Worm (Caenorhabditis elegans) whole organism, L4/young adult: ENCODE results near the gene T21C9.9.

Source experiments
- W03F9.2 ChIP-seq: fragments of 150-350 bp; optimal IDR thresholded peaks from 2 replicates; lab custom pipeline; 2014; ENCODE audit warnings: missing biosample characterization, missing genetic modification characterization
- dao-5 ChIP-seq: sonication (generic microtip); optimal IDR thresholded peaks from 2 replicates; lab custom pipeline; 2016; ENCODE audit warnings: missing genotype, missing genetic modification characterization, moderate library complexity, missing compliant biosample characterization
- him-1 ChIP-seq: sonication (generic microtip); optimal IDR thresholded peaks from 2 replicates; lab custom pipeline; 2016; ENCODE audit warnings: missing genotype, missing genetic modification reagents, missing genetic modification characterization, missing compliant biosample characterization

The T21C9.9 gene

DNA sequence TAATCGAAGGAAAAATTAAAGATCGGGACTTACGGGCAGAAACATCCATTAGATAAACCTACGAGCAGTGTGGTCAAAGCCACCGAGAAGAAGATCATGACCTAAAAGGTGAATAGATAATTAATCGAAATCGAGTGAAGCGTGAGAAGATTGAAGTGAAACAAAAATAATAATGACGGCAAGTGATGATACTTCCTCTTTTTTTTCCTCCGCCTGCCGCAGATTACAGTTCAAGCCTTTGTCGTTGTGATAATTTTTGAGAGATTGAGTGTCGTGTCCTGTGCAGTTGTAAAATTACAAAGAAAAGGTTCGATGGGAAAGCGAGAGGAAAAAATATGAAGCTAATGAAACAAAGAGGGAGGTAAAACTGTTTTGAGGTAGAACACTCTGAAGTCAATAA, at the start of gene T21C9.9:
Gene T21C9.9 (minus strand): TSS at position 101 of the 400 bp plus-strand sequence.
- TF ChIP-seq dao-5 (tag; lab: Kevin White, UChicago) (no peak), W03F9.2 (tag; lab: Kevin White, UChicago) (no peak), him-1 (tag; lab: Kevin White, UChicago) (no peak)

DNA sequence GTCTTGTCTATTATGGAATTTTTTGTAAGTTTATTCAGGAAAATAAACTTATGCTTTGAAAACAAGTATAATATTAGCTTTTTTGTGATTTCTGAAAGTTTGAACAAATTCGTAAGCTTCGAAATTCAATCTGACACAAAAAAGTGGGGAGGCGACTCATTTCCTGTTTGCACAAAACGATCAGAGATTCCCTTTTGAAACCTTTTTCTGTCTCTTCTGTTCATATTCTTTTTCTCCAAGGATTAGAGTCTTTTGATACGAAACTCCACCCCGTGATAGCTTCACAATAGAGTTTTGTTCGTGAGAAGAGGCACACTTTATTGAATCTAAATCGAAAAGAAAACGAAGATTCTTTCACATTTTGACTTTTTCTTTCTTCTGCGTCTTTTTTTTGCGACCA, 48.6 kb upstream of the T21C9.9 start:
- TF ChIP-seq W03F9.2 (tag; lab: Kevin White, UChicago) = no peak
- TF ChIP-seq dao-5 (tag; lab: Kevin White, UChicago) = no peak
- no peak for TF ChIP-seq him-1 (tag; lab: Kevin White, UChicago)

DNA sequence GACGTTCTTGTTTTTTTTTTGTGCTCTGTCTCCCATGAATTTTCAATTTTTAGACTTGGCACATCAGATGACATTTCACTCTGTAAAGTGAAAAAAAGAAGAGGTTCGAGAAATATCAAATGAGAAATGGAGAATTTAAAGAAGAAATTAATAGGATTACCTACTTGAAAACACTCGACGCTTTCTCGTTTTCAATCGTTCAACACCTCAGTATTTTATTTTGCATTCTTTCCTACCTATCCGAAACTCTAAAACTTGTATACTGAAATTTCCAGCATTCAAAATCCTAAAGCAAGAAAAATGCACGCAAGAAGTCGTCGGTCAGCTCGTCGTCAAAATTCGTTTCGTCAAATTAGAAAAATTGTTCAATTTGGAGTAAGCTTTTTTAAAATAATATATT, 43.3 kb upstream of the T21C9.9 start, which contains the start of gene kvs-2:
Gene kvs-2 (plus strand): TSS at position 301 of the 400 bp plus-strand sequence.
- TF ChIP-seq W03F9.2 (tag; lab: Kevin White, UChicago) (no peak), him-1 (tag; lab: Kevin White, UChicago) (no peak), dao-5 (tag; lab: Kevin White, UChicago) (no peak)

DNA sequence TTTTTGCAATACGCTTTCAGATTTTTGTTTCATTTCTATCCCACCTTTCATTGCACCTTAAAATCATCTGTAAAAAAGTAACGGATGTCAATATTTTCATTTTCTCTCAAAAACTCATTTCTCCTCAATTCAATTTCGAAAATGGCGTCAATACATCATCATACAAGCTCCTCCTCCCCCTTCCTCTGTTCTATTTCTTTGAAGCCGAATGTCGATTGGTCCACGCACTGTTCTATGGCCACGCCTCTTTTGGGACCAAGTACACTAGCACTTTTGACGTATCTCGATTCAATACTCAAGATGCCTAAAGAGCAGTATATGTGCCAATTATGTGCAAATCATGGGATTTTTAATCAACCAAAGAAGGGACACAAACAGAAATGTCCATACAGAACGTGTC, 40.4 kb upstream of the T21C9.9 start, which contains the start of gene mab-23:
Gene mab-23 (plus strand): TSS at position 301 of the 400 bp plus-strand sequence.
- TF ChIP-seq W03F9.2 (tag; lab: Kevin White, UChicago) (no peak), him-1 (tag; lab: Kevin White, UChicago) (no peak), dao-5 (tag; lab: Kevin White, UChicago) (no peak)

DNA sequence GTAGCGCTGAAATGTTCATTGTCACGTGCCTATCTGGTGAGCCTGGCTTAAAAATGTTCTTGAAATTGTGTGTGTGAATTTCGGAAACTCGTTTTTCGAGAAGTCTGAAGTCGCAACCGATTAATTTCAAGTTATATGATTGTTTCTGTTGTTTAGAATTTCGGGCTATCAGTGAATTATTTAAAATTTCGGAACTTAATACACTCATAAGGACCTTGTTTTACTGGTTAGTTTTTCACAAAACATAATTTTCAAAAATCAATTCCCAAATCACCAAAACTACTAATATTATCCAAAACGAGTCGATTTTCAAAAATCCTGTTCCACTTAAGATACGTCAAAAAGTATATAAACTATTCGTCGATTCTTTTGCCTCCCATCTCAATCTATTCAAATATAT, 38.1 kb upstream of the T21C9.9 start:
- TF ChIP-seq him-1 (tag; lab: Kevin White, UChicago) (no peak), dao-5 (tag; lab: Kevin White, UChicago) (no peak), W03F9.2 (tag; lab: Kevin White, UChicago) (no peak)

DNA sequence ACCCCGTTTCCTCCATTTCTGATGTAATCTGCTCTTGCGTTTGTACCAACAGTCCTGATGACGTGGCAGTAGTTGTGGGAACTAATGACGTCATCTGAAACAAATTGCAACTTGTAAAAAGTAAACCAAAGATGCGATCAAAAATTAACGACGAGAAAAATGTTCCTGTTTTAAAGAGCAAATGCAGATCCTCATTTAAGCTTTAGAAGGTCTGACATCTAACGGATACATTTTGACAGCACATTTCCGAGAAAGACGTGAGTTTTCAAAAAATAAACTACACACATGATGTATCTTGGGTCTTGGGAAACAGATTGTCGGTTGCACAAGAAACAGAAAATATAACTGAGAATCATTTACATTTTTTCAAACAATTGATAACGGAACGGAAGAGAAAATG, 23.1 kb upstream of the T21C9.9 start, which contains the start of gene H09F14.1:
Gene H09F14.1 (minus strand): TSS at position 101 of the 400 bp plus-strand sequence.
- TF ChIP-seq W03F9.2 (tag; lab: Kevin White, UChicago) (no peak), him-1 (tag; lab: Kevin White, UChicago) (no peak), dao-5 (tag; lab: Kevin White, UChicago) (no peak)

DNA sequence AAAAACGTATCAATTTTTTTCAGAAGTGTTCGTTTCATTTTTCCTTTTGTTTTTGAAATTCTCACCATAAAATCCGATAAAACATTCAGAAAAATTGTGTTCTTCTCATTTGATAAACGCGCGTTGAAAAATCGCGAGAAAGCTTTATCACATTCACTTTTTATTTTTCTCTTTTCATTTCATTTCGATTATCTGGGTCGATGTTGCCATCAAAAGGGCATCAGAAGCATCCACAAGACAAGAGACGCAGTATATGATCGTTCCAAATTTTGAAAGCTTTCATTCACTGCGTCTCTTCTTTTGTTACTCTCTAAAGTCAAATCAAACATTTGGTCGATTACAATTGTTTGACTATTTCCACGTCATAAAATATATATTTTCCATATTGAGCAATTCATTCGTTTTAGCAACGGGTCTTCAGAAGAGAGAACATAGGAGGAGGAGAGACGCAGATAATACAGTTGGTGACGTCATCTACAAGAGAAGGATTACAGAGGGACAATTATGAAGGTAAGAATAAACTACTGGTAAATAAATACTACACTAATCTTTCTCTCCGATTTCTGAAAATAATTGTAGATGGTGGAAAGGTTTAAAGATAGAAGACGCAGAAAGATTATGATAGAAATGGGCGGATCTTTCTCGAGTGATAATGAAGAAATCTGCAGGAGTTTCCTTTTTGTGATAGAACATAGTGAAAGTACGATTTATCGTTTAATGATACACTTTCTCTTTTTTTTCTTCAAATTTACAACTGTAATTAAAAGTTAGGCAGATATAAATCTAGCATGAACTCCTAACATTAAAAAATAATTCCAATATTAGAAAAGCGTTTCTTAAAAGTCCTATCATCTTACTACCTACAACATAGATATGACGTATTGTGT, 9.9 kb upstream of the T21C9.9 start, which contains the start of gene H27A22.1:
Gene H27A22.1 (plus strand): TSS at position 505 of the 887 bp plus-strand sequence.
- no peak for TF ChIP-seq dao-5 (tag; lab: Kevin White, UChicago)
- TF ChIP-seq him-1 (tag; lab: Kevin White, UChicago) = no peak
- TF ChIP-seq W03F9.2 (tag; lab: Kevin White, UChicago) = no peak

DNA sequence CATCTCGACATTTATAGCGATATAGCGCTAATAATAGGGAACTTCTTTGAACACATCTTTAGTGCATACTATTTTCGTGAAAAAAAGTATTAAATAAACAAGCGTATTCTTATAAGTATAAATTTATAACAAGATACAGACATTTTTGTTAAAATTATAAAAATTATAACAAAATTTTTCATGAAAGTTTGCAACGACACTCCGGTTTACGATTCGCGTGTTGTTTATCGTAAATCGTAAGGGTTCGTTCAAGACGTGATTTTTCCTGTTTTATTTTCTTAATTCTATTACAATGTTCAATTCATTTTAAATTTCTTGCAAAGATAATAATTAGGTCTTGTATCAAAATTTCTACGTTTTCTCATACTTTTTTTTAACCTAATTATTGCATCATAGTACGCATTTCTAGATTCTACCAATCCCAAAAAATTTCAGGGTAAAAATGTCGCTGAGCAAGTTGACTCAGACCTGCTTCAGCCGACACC, 6.3 kb upstream of the T21C9.9 start, which contains the start of gene scpl-4:
Gene scpl-4 (plus strand): TSS at position 435 of the 485 bp plus-strand sequence.
- TF ChIP-seq him-1 (tag; lab: Kevin White, UChicago) = no peak
- TF ChIP-seq dao-5 (tag; lab: Kevin White, UChicago) = no peak
- no peak for TF ChIP-seq W03F9.2 (tag; lab: Kevin White, UChicago)

DNA sequence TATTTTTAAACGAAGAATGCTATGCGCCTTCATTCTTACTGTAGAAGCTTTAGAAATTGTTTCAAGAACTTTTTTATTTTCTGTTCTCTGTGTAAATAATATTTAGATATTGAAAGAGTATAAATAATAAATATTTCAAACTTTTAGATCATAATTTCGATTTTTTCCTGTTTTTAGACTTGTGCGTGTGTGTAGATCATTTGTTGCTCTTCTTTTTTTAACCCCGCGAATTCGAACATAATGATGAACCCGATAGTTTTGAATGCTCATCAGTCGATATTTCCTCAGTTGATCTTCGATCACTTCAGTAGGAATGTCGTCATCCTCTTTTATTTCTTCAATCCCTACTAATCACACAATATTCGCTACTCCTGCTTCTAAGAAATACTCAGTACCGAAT, 4.9 kb upstream of the T21C9.9 start, which contains the start of gene T21C9.13:
Gene T21C9.13 (plus strand): TSS at position 33 of the 400 bp plus-strand sequence.
- TF ChIP-seq W03F9.2 (tag; lab: Kevin White, UChicago) = no peak

DNA sequence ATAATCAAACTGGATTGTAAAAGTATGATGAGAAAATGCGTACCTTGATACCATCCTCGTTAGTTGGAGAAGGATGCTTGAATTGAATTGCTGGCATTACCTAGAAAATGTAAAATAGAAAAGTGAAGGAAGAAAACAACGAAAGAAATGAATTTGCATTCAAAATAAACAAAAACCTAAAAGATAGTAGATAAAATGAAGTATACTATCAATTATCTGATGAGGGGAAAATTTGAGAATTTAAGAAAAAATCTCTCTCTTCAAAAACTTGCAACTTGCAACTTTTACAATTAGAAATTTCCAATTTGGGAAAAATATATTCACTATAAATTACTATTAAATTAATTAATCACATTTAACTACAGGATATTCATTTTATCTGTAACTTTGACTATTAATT, 2.4 kb upstream of the T21C9.9 start, which contains the start of gene T21C9.11:
Gene T21C9.11 (minus strand): TSS at position 101 of the 400 bp plus-strand sequence.
- TF ChIP-seq him-1 (tag; lab: Kevin White, UChicago) (no peak), W03F9.2 (tag; lab: Kevin White, UChicago) (no peak), dao-5 (tag; lab: Kevin White, UChicago) (no peak)

DNA sequence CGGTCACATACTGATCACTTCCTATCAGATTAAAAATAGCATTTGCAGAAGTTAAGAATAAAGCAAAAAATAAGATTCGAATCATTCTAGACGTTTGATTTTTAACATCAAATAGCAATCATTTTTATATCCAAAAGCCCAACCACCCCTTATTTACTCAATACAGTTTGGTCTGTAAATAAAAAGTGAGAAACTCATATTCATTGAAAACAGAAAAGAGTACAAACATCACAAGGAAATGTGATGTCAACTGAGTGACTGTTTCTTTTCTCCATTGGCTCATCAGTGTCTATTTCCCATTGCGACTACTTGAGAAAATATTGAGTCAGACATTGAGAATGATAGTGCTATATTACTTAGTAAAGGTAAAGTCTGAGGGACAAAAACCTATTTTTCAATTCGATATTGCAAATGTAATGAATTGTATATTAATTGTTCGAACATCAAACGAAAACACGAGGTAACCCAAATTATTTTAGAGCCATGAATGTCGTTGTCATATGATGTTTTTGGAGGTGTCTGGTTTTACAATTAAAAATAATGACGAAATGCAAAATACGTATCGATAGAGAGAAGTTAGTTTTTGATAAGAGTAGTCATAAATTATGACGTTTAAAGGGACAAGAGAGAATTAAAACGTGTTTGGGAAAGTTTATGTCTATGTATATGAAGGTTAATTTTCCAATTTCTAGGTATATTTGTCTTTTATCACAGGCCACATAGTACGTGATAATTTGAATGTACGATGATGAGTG, 2.4 kb downstream of the T21C9.9 start, which contains the start of gene ttr-23:
Gene ttr-23 (minus strand): TSS at position 87 of the 755 bp plus-strand sequence.
- TF ChIP-seq dao-5 (tag; lab: Kevin White, UChicago) = no peak
- no peak for TF ChIP-seq him-1 (tag; lab: Kevin White, UChicago)
- TF ChIP-seq W03F9.2 (tag; lab: Kevin White, UChicago) = no peak

DNA sequence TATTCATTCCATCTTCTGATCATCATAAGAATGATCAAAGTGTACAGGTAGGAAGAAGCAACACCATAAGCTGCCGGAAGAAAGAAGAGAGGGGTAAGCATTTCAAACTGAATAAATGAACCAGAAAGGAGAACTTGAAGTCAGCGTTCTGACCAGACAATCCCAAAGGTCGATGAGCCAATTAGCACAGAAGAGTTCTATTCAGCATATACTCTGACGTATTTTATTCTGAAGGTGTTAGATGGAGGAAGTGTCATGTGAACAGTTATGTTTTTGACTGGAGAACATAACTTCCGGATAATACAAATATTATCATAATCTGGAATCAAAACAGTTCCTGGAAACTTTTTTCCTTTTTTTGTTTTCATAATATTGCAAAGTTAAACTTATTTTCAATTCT, 3.7 kb downstream of the T21C9.9 start, which contains the start of gene srg-32:
Gene srg-32 (minus strand): TSS at position 101 of the 400 bp plus-strand sequence.
- TF ChIP-seq dao-5 (tag; lab: Kevin White, UChicago) = no peak
- no peak for TF ChIP-seq him-1 (tag; lab: Kevin White, UChicago)
- no peak for TF ChIP-seq W03F9.2 (tag; lab: Kevin White, UChicago)
